Worm (Caenorhabditis elegans): ENCODE results near the gene srw-76.

srw-76 gene

ce11 chrV:16599835-16600234 lies 38.3 kb downstream of the srw-76 start:
- TF ChIP-seq lin-13 (tag; optimal IDR thresholded peaks at IDR 0.05): no peak
- no peak for TF ChIP-seq elt-3 (tag; optimal IDR thresholded peaks at IDR 0.05)
- TF ChIP-seq ceh-43 (GFP tag; optimal IDR thresholded peaks at IDR 0.05): no peak
- TF ChIP-seq sptf-1 (tag; optimal IDR thresholded peaks at IDR 0.05): no peak
- no peak for TF ChIP-seq mep-1 (tag; optimal IDR thresholded peaks at IDR 0.05)
- TF ChIP-seq ztf-11 (tag; optimal IDR thresholded peaks at IDR 0.05): no peak
- TF ChIP-seq ceh-83 (GFP tag; optimal IDR thresholded peaks at IDR 0.05): no peak
- TF ChIP-seq cnd-1 (tag; optimal IDR thresholded peaks at IDR 0.05): no peak
- no peak for TF ChIP-seq nhr-2 (tag; optimal IDR thresholded peaks at IDR 0.05)

ce11 chrV:16598437-16598836 lies 39.7 kb downstream of the srw-76 start:
- no peak for TF ChIP-seq pha-4 (tag; optimal IDR thresholded peaks at IDR 0.05)
- TF ChIP-seq mls-2 (tag; optimal IDR thresholded peaks at IDR 0.05): no peak
- TF ChIP-seq unc-62 (GFP tag; optimal IDR thresholded peaks at IDR 0.05): peak; percentile 33
- no peak for TF ChIP-seq zip-8 (tag; optimal IDR thresholded peaks at IDR 0.05)
- TF ChIP-seq M03D4.4 (tag; optimal IDR thresholded peaks at IDR 0.05): no peak
- no peak for TF ChIP-seq nhr-2 (tag; optimal IDR thresholded peaks at IDR 0.05)
- peak; percentile 13 for TF ChIP-seq unc-120 (tag; optimal IDR thresholded peaks at IDR 0.05; ENCODE audit: poor library complexity, severe bottlenecking)
- peak; percentile 22 for TF ChIP-seq hlh-1 (tag; optimal IDR thresholded peaks at IDR 0.05)
- no peak for TF ChIP-seq ceh-43 (GFP tag; optimal IDR thresholded peaks at IDR 0.05)

ce11 chrV:16596102-16596501 lies 42.0 kb downstream of the srw-76 start:
- TF ChIP-seq mab-5 (tag; optimal IDR thresholded peaks at IDR 0.05): no peak
- peak; percentile 60 for TF ChIP-seq elt-3 (tag; optimal IDR thresholded peaks at IDR 0.05)

- no peak for TF ChIP-seq pha-4 (tag; optimal IDR thresholded peaks at IDR 0.05)
- TF ChIP-seq lsy-2 (tag; optimal IDR thresholded peaks at IDR 0.05): no peak
- no peak for TF ChIP-seq ceh-43 (GFP tag; optimal IDR thresholded peaks at IDR 0.05)
- no peak for TF ChIP-seq zip-8 (tag; optimal IDR thresholded peaks at IDR 0.05)
- no peak for TF ChIP-seq mab-5 (tag; optimal IDR thresholded peaks at IDR 0.05)
- peak; percentile 42 for TF ChIP-seq unc-120 (tag; optimal IDR thresholded peaks at IDR 0.05; ENCODE audit: poor library complexity, severe bottlenecking)
- TF ChIP-seq snpc-4 (tag; optimal IDR thresholded peaks at IDR 0.05): no peak
Measured at ce11 chrV:16595140-16595791, 42.8 kb downstream of the srw-76 start, which contains the start of gene cpl-1. TSS of gene cpl-1 (minus strand) at chrV:16595346.

ce11 chrV:16594514-16594913 lies 43.6 kb downstream of the srw-76 start:
- TF ChIP-seq mls-2 (tag; optimal IDR thresholded peaks at IDR 0.05): no peak
- TF ChIP-seq nhr-12 (tag; optimal IDR thresholded peaks at IDR 0.05): no peak
- TF ChIP-seq ceh-43 (GFP tag; optimal IDR thresholded peaks at IDR 0.05): no peak
- no peak for TF ChIP-seq lsy-2 (tag; optimal IDR thresholded peaks at IDR 0.05)
- TF ChIP-seq ces-1 (GFP tag; optimal IDR thresholded peaks at IDR 0.05): no peak
- peak; percentile 29 for TF ChIP-seq hlh-1 (tag; optimal IDR thresholded peaks at IDR 0.05)
- no peak for TF ChIP-seq nhr-28 (tag; optimal IDR thresholded peaks at IDR 0.05)

- TF ChIP-seq lin-13 (tag; optimal IDR thresholded peaks at IDR 0.05) (no peak), ces-1 (GFP tag; optimal IDR thresholded peaks at IDR 0.05) (no peak), nhr-28 (tag; optimal IDR thresholded peaks at IDR 0.05) (no peak), snpc-4 (tag; optimal IDR thresholded peaks at IDR 0.05) (no peak)
Measured at ce11 chrV:16593792-16594059, 44.4 kb downstream of the srw-76 start.

ce11 chrV:16592947-16593791 lies 44.9 kb downstream of the srw-76 start:
- no peak for TF ChIP-seq flh-1 (GFP tag; optimal IDR thresholded peaks at IDR 0.05)
- TF ChIP-seq ceh-39 (tag; optimal IDR thresholded peaks at IDR 0.05): no peak
- no peak for TF ChIP-seq ceh-83 (GFP tag; optimal IDR thresholded peaks at IDR 0.05)
- no peak for TF ChIP-seq unc-120 (tag; optimal IDR thresholded peaks at IDR 0.05; ENCODE audit: poor library complexity, severe bottlenecking)
- no peak for TF ChIP-seq lin-13 (tag; optimal IDR thresholded peaks at IDR 0.05)
- TF ChIP-seq zip-8 (tag; optimal IDR thresholded peaks at IDR 0.05): no peak
- TF ChIP-seq snpc-4 (tag; optimal IDR thresholded peaks at IDR 0.05): no peak
- TF ChIP-seq hlh-1 (tag; optimal IDR thresholded peaks at IDR 0.05): no peak
